Worm (Caenorhabditis elegans): ENCODE measurements around the gene C34E10.10.
A peak's percentile ranks its signal among the peaks of the same experiment; 100 is the strongest.

C34E10.10 gene

DNA sequence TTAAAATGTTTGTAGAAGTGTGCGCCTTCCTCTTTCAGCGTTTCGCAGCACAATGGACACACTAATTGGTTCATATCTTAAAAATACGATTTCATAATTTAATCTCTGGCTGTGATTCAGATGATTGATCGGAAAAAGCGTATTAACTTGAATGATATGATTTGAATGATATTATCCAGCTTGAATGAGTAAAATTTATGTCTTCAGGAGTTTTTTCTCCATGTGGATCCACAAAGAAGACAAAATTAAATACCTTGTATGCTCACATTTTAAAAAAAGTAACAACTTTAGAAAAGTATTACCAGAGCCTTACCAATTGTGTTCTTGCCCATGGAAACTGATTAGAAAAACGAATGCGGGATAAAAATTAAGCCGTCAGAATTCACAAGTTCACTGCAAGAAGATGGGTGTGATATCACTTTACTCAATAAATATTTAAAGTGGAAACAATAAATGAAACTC lies 45.7 kb upstream of the C34E10.10 start, which contains the start of gene ztf-8:
Gene ztf-8 (minus strand): TSS at position 76 of the 462 bp plus-strand sequence.
- TF ChIP-seq lin-54 (GFP tag; optimal IDR thresholded peaks at IDR 0.05) = peak; percentile 45
- no peak for TF ChIP-seq hlh-12 (tag; optimal IDR thresholded peaks at IDR 0.05)
- TF ChIP-seq rpc-1 (optimal IDR thresholded peaks at IDR 0.05) = no peak
- TF ChIP-seq rpc-1 (tag; optimal IDR thresholded peaks at IDR 0.05) = no peak
- TF ChIP-seq F22D6.2 (tag; optimal IDR thresholded peaks at IDR 0.05) = no peak
- no peak for TF ChIP-seq K12H6.12 (tag; optimal IDR thresholded peaks at IDR 0.05)
- no peak for TF ChIP-seq egl-44 (GFP tag; IDR thresholded peaks at IDR 0.05)
- TF ChIP-seq lir-1 (GFP tag; conservative IDR thresholded peaks at IDR 0.05) = no peak
- peak; percentile 79 for TF ChIP-seq repo-1 (tag; optimal IDR thresholded peaks at IDR 0.05)
- TF ChIP-seq sea-2 (GFP tag; IDR thresholded peaks at IDR 0.05) = no peak
- TF ChIP-seq cebp-2 (GFP tag; IDR thresholded peaks at IDR 0.05) = no peak
- TF ChIP-seq B0336.3 (GFP tag; IDR thresholded peaks at IDR 0.05) = peak; percentile 72
- no peak for TF ChIP-seq ceh-27 (GFP tag; optimal IDR thresholded peaks at IDR 0.05)
- TF ChIP-seq ceh-40 (GFP tag; IDR thresholded peaks at IDR 0.05) = no peak
- TF ChIP-seq lin-26 (GFP tag; IDR thresholded peaks at IDR 0.05) = no peak
- TF ChIP-seq B0035.1 (tag; optimal IDR thresholded peaks at IDR 0.05) = no peak
- no peak for TF ChIP-seq him-1 (tag; optimal IDR thresholded peaks at IDR 0.05)
- TF ChIP-seq madf-3 (GFP tag; IDR thresholded peaks at IDR 0.05) = 0 out of 2 replicates have a peak, but pooled peaks have one; percentile 51
- peak; percentile 10 for TF ChIP-seq F52B5.7 (tag; optimal IDR thresholded peaks at IDR 0.05)
- no peak for TF ChIP-seq egrh-3 (GFP tag; IDR thresholded peaks at IDR 0.05)
- no peak for TF ChIP-seq lsy-27 (tag; optimal IDR thresholded peaks at IDR 0.05; ENCODE audit: borderline replicate concordance, insufficient read depth)
- no peak for TF ChIP-seq nhr-27 (tag; optimal IDR thresholded peaks at IDR 0.05)
- peak in 1 of 3 experiments; percentile 22 for TF ChIP-seq lin-35 (GFP tag; optimal IDR thresholded peaks at IDR 0.05)
- TF ChIP-seq nfya-2 (GFP tag; IDR thresholded peaks at IDR 0.05) = no peak
- TF ChIP-seq ekl-4 (GFP tag; IDR thresholded peaks at IDR 0.05) = no peak
- TF ChIP-seq rec-8 (tag; optimal IDR thresholded peaks at IDR 0.05) = no peak
- peak; percentile 52; the same call in 1 of the 2 replicates for TF ChIP-seq hsf-1 (GFP tag; IDR thresholded peaks at IDR 0.05)
- no peak for TF ChIP-seq madf-10 (tag; optimal IDR thresholded peaks at IDR 0.05)
- TF ChIP-seq lag-1 (GFP tag; IDR thresholded peaks at IDR 0.05) = no peak
- TF ChIP-seq F23B12.7 (tag; optimal IDR thresholded peaks at IDR 0.05; ENCODE audit: insufficient read depth) = no peak
- no peak for TF ChIP-seq ZK185.1 (tag; optimal IDR thresholded peaks at IDR 0.05; ENCODE audit: poor library complexity, severe bottlenecking)
- no peak for TF ChIP-seq xnd-1 (tag; optimal IDR thresholded peaks at IDR 0.05)
- no peak for TF ChIP-seq F57A8.1 (GFP tag; optimal IDR thresholded peaks at IDR 0.05)
- TF ChIP-seq mcd-1 (GFP tag; IDR thresholded peaks at IDR 0.05) = no peak
- no peak for TF ChIP-seq nfya-1 (tag; optimal IDR thresholded peaks at IDR 0.05; ENCODE audit: borderline replicate concordance, insufficient read depth)
- no peak for TF ChIP-seq ceh-79 (tag; optimal IDR thresholded peaks at IDR 0.05)
- TF ChIP-seq attf-3 (GFP tag; conservative IDR thresholded peaks at IDR 0.05) = no peak
- no peak for TF ChIP-seq sptf-2 (GFP tag; optimal IDR thresholded peaks at IDR 0.05)
- TF ChIP-seq ceh-91 (GFP tag; IDR thresholded peaks at IDR 0.05) = no peak
- peak; percentile 38 for TF ChIP-seq rcor-1 (GFP tag; IDR thresholded peaks at IDR 0.05)
- no peak for TF ChIP-seq hlh-26 (GFP tag; conservative IDR thresholded peaks at IDR 0.05)
- no peak for TF ChIP-seq bed-1 (GFP tag; IDR thresholded peaks at IDR 0.05)
- TF ChIP-seq ztf-26 (tag; optimal IDR thresholded peaks at IDR 0.05) = peak; percentile 12
- 0 out of 2 replicates have a peak, but pooled peaks have one; percentile 47 for TF ChIP-seq attf-6 (GFP tag; IDR thresholded peaks at IDR 0.05)
- TF ChIP-seq zfh-2 (GFP tag; conservative IDR thresholded peaks at IDR 0.05) = no peak
- no peak for TF ChIP-seq B0019.2 (GFP tag; conservative IDR thresholded peaks at IDR 0.05)
- TF ChIP-seq hrde-1 (tag; optimal IDR thresholded peaks at IDR 0.05; ENCODE audit: borderline replicate concordance) = no peak
- TF ChIP-seq ztf-18 (tag; optimal IDR thresholded peaks at IDR 0.05) = no peak
- no peak for TF ChIP-seq nhr-120 (GFP tag; IDR thresholded peaks at IDR 0.05)
